Fruit fly (Drosophila melanogaster) whole organism, adult: Measurements from ENCODE around the gene CG13135.

ENCODE experiments used
- CG11617 ChIP-seq: fragments of 200-800 bp; sonication (Bioruptor generic); optimal IDR thresholded peaks from 2 replicates; lab custom pipeline; 2017; ENCODE audit warnings: mild to moderate bottlenecking, missing biosample characterization, missing genetic modification reagents, missing genetic modification characterization
- CG12768 ChIP-seq: fragments of 200-800 bp; sonication (Bioruptor generic); optimal IDR thresholded peaks from 2 replicates; lab custom pipeline; 2017; ENCODE audit warnings: missing biosample characterization, missing genetic modification characterization, mild to moderate bottlenecking, moderate library complexity, missing genetic modification reagents
- CG14711 ChIP-seq: fragments of 200-800 bp; sonication (Bioruptor generic); optimal IDR thresholded peaks from 2 replicates; lab custom pipeline; 2018; ENCODE audit warnings: missing biosample characterization, mild to moderate bottlenecking, missing genetic modification characterization, moderate library complexity
- CG1620 ChIP-seq: fragments of 200-800 bp; sonication (Bioruptor generic); optimal IDR thresholded peaks from 2 replicates; lab custom pipeline; 2016; ENCODE audit warnings: missing biosample characterization, missing genetic modification characterization
- CG33017 ChIP-seq: fragments of 200-800 bp; sonication (Bioruptor generic); optimal IDR thresholded peaks from 2 replicates; lab custom pipeline; 2018; ENCODE audit warnings: missing biosample characterization, mild to moderate bottlenecking, missing genetic modification characterization, moderate library complexity
- CG5204 ChIP-seq: fragments of 200-800 bp; sonication (Bioruptor generic); optimal IDR thresholded peaks from 2 replicates; lab custom pipeline; 2016; ENCODE audit warnings: missing biosample characterization, missing genetic modification characterization
- CG7045 ChIP-seq: fragments of 200-800 bp; sonication (Bioruptor generic); optimal IDR thresholded peaks from 2 replicates; lab custom pipeline; 2017; ENCODE audit warnings: missing biosample characterization, mild to moderate bottlenecking, missing genetic modification characterization
- CG7101 ChIP-seq: fragments of 200-800 bp; sonication (Bioruptor generic); optimal IDR thresholded peaks from 2 replicates; lab custom pipeline; 2018; ENCODE audit warnings: missing biosample characterization, mild to moderate bottlenecking, missing genetic modification characterization, moderate library complexity
- Clk ChIP-seq: fragments of 200-800 bp; sonication (Bioruptor generic); optimal IDR thresholded peaks from 2 replicates; lab custom pipeline; 2017; ENCODE audit warnings: missing biosample characterization, missing genetic modification characterization
- Crg-1 ChIP-seq: fragments of 200-800 bp; sonication (Bioruptor generic); optimal IDR thresholded peaks from 2 replicates; lab custom pipeline; 2016; ENCODE audit warnings: missing biosample characterization, missing genetic modification characterization
- Hr96 ChIP-seq: fragments of 200-800 bp; sonication (Bioruptor generic); optimal IDR thresholded peaks from 2 replicates; lab custom pipeline; 2016; ENCODE audit warnings: missing biosample characterization, missing genetic modification characterization
- Mnt ChIP-seq: fragments of 200-800 bp; sonication (Bioruptor generic); optimal IDR thresholded peaks from 2 replicates; lab custom pipeline; 2016; ENCODE audit warnings: missing biosample characterization, mild to moderate bottlenecking, missing genetic modification characterization
- bab1 ChIP-seq: fragments of 200-800 bp; sonication (Bioruptor generic); optimal IDR thresholded peaks from 3 replicates; lab custom pipeline; 2019; ENCODE audit warnings: missing biosample characterization, mild to moderate bottlenecking, missing genetic modification characterization, moderate library complexity
- cic ChIP-seq: fragments of 200-800 bp; sonication (Bioruptor generic); optimal IDR thresholded peaks from 2 replicates; lab custom pipeline; 2017; ENCODE audit warnings: missing biosample characterization, mild to moderate bottlenecking, missing genetic modification characterization, moderate library complexity
- cnc ChIP-seq, 2 experiments: fragments of >200 bp; optimal IDR thresholded peaks; 2 replicates each; lab custom pipeline; 2017
- kay ChIP-seq: fragments of 200-800 bp; sonication (Bioruptor generic); peaks from one replicate; lab custom pipeline; 2016; ENCODE audit warnings: missing biosample characterization, missing genetic modification characterization, borderline replicate concordance
- ovo ChIP-seq: fragments of 200-800 bp; sonication (Bioruptor generic); optimal IDR thresholded peaks from 2 replicates; lab custom pipeline; 2016; ENCODE audit warnings: missing biosample characterization, missing genetic modification characterization
- pad ChIP-seq: fragments of 200-800 bp; sonication (Bioruptor generic); optimal IDR thresholded peaks from 3 replicates; lab custom pipeline; 2017; ENCODE audit warnings: missing biosample characterization, missing genetic modification characterization, mild to moderate bottlenecking, moderate library complexity, missing genetic modification reagents
- tj ChIP-seq: fragments of 200-800 bp; sonication (Bioruptor generic); optimal IDR thresholded peaks from 3 replicates; lab custom pipeline; 2017; ENCODE audit warnings: missing biosample characterization, mild to moderate bottlenecking, missing genetic modification characterization, moderate library complexity
- toe ChIP-seq: fragments of 200-800 bp; sonication (Bioruptor generic); optimal IDR thresholded peaks from 2 replicates; lab custom pipeline; 2016; ENCODE audit warnings: missing biosample characterization, missing genetic modification characterization

The CG13135 gene

dm6 chr2L:10130763-10131162, 8.2 kb upstream of the CG13135 start:
- TF ChIP-seq pad (GFP tag; lab: Kevin White, UChicago) (no peak), CG11617 (no peak), CG33017 (tag; lab: Kevin White, UChicago) (no peak), CG7101 (tag; lab: Kevin White, UChicago) (no peak), CG7045 (no peak), ovo (GFP tag; lab: Kevin White, UChicago) (no peak), cic (no peak), Clk (no peak), CG12768 (GFP tag; lab: Kevin White, UChicago) (no peak), toe (GFP tag; lab: Kevin White, UChicago) (no peak), tj (GFP tag; lab: Kevin White, UChicago) (no peak), kay (GFP tag; lab: Kevin White, UChicago) (no peak), CG1620 (GFP tag; lab: Kevin White, UChicago) (no peak), bab1 (GFP tag; lab: Kevin White, UChicago) (no peak), Crg-1 (GFP tag; lab: Kevin White, UChicago) (no peak)

- TF ChIP-seq CG7101 (tag; lab: Kevin White, UChicago) (no peak), CG7045 (no peak), CG5204 (GFP tag; lab: Kevin White, UChicago) (no peak), kay (GFP tag; lab: Kevin White, UChicago) (no peak), CG1620 (GFP tag; lab: Kevin White, UChicago) (no peak), Clk (no peak), pad (GFP tag; lab: Kevin White, UChicago) (no peak), ovo (GFP tag; lab: Kevin White, UChicago) (no peak), Crg-1 (GFP tag; lab: Kevin White, UChicago) (no peak), CG33017 (tag; lab: Kevin White, UChicago) (no peak), tj (GFP tag; lab: Kevin White, UChicago) (no peak), bab1 (GFP tag; lab: Kevin White, UChicago) (no peak), CG14711 (tag; lab: Kevin White, UChicago) (no peak), cnc (optimal IDR thresholded peaks at IDR 0.05; lab: Kevin White, UChicago) (no peak), CG11617 (no peak), Hr96 (GFP tag; lab: Kevin White, UChicago) (no peak), CG12768 (GFP tag; lab: Kevin White, UChicago) (no peak), Mnt (GFP tag; lab: Kevin White, UChicago) (no peak), toe (GFP tag; lab: Kevin White, UChicago) (no peak), cic (no peak)
Observed at dm6 chr2L:10123963-10124362, 1.4 kb upstream of the CG13135 start.

DNA sequence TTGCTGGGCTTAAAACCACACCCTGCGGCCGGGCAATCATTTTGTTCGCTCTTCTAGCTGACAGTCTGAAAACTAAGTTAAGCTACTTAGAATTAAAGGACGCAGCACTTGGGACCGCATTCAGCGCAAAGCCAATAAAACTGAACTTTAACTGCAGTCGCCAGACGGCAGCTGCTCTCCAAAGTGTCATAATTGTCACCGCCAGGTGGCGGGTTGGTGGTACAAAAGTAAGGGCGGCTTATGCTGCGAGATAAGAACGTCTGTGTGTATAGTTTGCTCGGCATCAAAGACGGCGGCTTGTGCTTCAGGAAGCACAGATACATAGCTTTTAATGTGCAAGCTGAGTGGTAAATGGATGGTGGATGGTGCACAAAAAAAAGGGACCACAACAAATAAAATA, 13.8 kb downstream of the CG13135 start:
- TF ChIP-seq Clk = no peak
- no peak for TF ChIP-seq cic
- TF ChIP-seq tj (GFP tag; lab: Kevin White, UChicago) = no peak
- TF ChIP-seq kay (GFP tag; lab: Kevin White, UChicago) = no peak
- TF ChIP-seq CG12768 (GFP tag; lab: Kevin White, UChicago) = no peak
- no peak for TF ChIP-seq bab1 (GFP tag; lab: Kevin White, UChicago)
- no peak for TF ChIP-seq Mnt (GFP tag; lab: Kevin White, UChicago)
- TF ChIP-seq CG11617 = no peak
- no peak for TF ChIP-seq CG33017 (tag; lab: Kevin White, UChicago)
- TF ChIP-seq Hr96 (GFP tag; lab: Kevin White, UChicago) = no peak
- no peak for TF ChIP-seq ovo (GFP tag; lab: Kevin White, UChicago)
- no peak for TF ChIP-seq toe (GFP tag; lab: Kevin White, UChicago)
- TF ChIP-seq CG14711 (tag; lab: Kevin White, UChicago) = no peak
- TF ChIP-seq CG7101 (tag; lab: Kevin White, UChicago) = no peak

dm6 chr2L:10096127-10096526, 26.4 kb downstream of the CG13135 start:
- no peak for TF ChIP-seq ovo (GFP tag; lab: Kevin White, UChicago)
- TF ChIP-seq Crg-1 (GFP tag; lab: Kevin White, UChicago) = no peak
- TF ChIP-seq CG5204 (GFP tag; lab: Kevin White, UChicago) = no peak
- no peak for TF ChIP-seq cic
- no peak for TF ChIP-seq bab1 (GFP tag; lab: Kevin White, UChicago)
- no peak for TF ChIP-seq CG1620 (GFP tag; lab: Kevin White, UChicago)
- no peak for TF ChIP-seq CG33017 (tag; lab: Kevin White, UChicago)
- no peak for TF ChIP-seq Mnt (GFP tag; lab: Kevin White, UChicago)
- TF ChIP-seq CG7045 = no peak
- no peak for TF ChIP-seq Clk
- TF ChIP-seq CG12768 (GFP tag; lab: Kevin White, UChicago) = no peak
- no peak for TF ChIP-seq kay (GFP tag; lab: Kevin White, UChicago)
- TF ChIP-seq Hr96 (GFP tag; lab: Kevin White, UChicago) = no peak
- no peak for TF ChIP-seq toe (GFP tag; lab: Kevin White, UChicago)
- no peak for TF ChIP-seq cnc (optimal IDR thresholded peaks at IDR 0.05; lab: Kevin White, UChicago)

DNA sequence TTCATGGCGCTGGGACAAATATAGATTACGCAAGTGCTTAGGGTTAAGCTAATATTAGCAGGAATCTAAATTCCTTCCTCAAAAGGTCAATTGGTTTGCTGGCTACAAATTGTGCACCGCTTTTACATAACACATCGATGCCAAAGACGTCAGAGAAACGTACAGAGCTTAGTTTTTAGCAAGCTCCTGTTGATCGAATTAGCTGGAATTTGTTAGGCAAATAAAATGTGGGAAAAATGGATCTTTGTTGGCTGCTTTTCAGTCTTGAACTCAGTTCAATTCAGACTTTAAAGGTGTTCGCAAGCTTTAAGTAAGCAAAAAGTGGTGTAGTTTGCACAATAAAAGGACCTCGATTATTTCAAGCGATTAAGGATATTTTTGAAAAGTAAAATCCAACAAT, 28.8 kb downstream of the CG13135 start, which contains the start of gene CG34109:
Gene CG34109, plus strand, starts transcription at position 301 of the 400 bp plus-strand sequence.
- TF ChIP-seq bab1 (GFP tag; lab: Kevin White, UChicago) (no peak), ovo (GFP tag; lab: Kevin White, UChicago) (no peak), Hr96 (GFP tag; lab: Kevin White, UChicago) (no peak), CG33017 (tag; lab: Kevin White, UChicago) (no peak), Crg-1 (GFP tag; lab: Kevin White, UChicago) (no peak), CG7101 (tag; lab: Kevin White, UChicago) (no peak), cnc (optimal IDR thresholded peaks at IDR 0.05; lab: Kevin White, UChicago) (no peak), cic (no peak), CG11617 (no peak), CG7045 (no peak), CG1620 (GFP tag; lab: Kevin White, UChicago) (no peak), pad (GFP tag; lab: Kevin White, UChicago) (no peak), CG5204 (GFP tag; lab: Kevin White, UChicago) (no peak), tj (GFP tag; lab: Kevin White, UChicago) (no peak), toe (GFP tag; lab: Kevin White, UChicago) (no peak), kay (GFP tag; lab: Kevin White, UChicago) (no peak), Mnt (GFP tag; lab: Kevin White, UChicago) (no peak), CG14711 (tag; lab: Kevin White, UChicago) (no peak), Clk (no peak)
